Fruit fly (Drosophila melanogaster): ENCODE data around the gene C1GalTA.

C1GalTA gene

DNA sequence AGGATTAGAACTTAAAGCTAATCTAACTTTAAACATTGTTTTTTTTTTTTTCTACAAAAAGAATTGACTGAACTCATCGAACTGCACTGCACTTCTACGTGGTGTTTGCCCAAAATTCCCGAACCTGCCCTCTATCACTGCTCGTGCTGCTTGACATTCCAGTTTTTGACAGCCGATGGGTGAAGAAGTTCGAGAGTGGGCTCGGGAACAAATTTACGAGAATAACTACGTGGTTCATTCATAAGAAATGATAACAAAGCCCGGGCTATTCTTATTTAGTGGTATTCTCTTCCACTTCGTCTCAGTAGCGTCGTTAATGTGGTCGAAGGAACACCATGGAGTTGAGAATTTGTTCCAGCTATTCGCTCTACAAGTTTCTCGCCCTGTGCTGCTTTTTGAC is 16.2 kb upstream of the C1GalTA start, which contains the start of gene CG18088:
Gene CG18088, plus strand, starts transcription at position 301 of the 400 bp plus-strand sequence.
- TF ChIP-seq CG17801 (GFP tag; optimal IDR thresholded peaks at IDR 0.05; ENCODE audit: partially characterized antibody), result no peak

dm6 chr2L:8964657-8965056 is 13.6 kb upstream of the C1GalTA start, which contains the start of gene CG32984:
CG32984 (plus strand) TSS chr2L:8964957.
- no peak for TF ChIP-seq CG17801 (GFP tag; optimal IDR thresholded peaks at IDR 0.05; ENCODE audit: partially characterized antibody)

- TF ChIP-seq CG17801 (GFP tag; optimal IDR thresholded peaks at IDR 0.05; ENCODE audit: partially characterized antibody), result no peak
Measured at dm6 chr2L:8962254-8962653, 11.2 kb upstream of the C1GalTA start, which contains the start of the genes CG9525 and CG32985. CG9525 (minus strand) TSS chr2L:8962354. CG32985 (plus strand) TSS chr2L:8962533.

DNA sequence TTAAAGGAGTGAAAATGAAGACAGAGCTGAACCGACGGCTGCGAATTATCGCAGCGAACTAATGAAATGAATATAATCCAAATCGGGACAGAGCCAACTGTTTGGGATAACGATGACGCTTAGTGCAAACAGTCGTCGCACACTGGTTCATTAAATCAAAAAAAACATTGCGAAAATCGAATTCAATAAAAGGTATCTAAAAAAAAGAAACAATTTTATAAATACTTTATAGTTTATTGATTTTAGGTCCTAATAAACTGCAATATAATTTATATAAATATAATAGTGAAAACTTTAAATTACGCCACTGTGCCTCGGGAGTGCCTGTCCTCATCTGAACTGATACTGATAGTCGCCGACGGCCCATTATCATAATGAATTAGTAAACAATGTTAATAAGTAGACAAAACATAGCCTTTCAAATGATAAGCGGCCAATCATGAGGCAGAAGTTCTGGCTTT is 8.0 kb upstream of the C1GalTA start, which contains the start of gene CG31886:
Gene CG31886, minus strand, starts transcription at position 51 of the 461 bp plus-strand sequence.
- no peak for TF ChIP-seq CG17801 (GFP tag; optimal IDR thresholded peaks at IDR 0.05; ENCODE audit: partially characterized antibody)

DNA sequence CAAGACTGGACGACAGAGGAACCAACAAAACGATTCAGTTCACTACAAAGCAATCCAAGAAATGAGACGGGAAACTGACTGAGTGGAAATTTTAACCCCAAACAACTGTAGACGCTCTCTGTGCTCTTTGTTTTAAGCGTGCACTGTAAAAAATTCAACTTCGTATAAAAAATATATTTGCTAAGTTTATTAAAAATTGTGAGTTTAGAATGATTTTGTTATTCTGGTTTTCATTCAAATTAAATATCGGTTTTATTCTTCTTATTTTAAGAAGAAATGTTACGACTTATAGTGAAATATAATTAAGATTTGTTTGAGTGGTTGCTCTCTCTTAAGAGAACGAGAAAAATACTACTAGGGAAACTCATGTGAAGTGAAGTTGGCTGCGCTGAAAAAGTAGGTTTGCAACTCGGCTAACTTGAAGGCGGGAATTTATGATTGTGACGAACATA is 7.1 kb upstream of the C1GalTA start:
- TF ChIP-seq CG17801 (GFP tag; optimal IDR thresholded peaks at IDR 0.05; ENCODE audit: partially characterized antibody), result peak; percentile 84

dm6 chr2L:8957152-8957551 is 6.1 kb upstream of the C1GalTA start:
- no peak for TF ChIP-seq CG17801 (GFP tag; optimal IDR thresholded peaks at IDR 0.05; ENCODE audit: partially characterized antibody)

DNA sequence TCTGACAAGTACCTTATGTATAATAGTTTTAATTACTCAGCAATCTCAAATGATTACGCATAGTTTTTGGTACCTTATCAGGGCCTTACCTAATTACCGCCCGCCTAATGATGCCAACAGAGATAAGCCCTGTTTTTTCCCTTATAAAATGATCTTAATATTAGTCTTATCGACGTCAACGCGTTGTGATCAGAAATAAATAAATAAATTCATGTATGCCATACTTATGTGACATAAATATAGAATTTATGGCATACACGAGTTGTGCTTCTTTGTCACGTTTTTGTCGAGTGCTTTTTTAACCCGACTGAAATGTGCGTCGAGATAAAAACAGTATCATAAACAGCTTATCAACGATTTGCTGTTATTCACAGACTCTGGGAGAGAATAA is 5.3 kb upstream of the C1GalTA start:
- no peak for TF ChIP-seq CG17801 (GFP tag; optimal IDR thresholded peaks at IDR 0.05; ENCODE audit: partially characterized antibody)

dm6 chr2L:8955597-8956335 is 4.8 kb upstream of the C1GalTA start:
- TF ChIP-seq CG17801 (GFP tag; optimal IDR thresholded peaks at IDR 0.05; ENCODE audit: partially characterized antibody), result no peak

DNA sequence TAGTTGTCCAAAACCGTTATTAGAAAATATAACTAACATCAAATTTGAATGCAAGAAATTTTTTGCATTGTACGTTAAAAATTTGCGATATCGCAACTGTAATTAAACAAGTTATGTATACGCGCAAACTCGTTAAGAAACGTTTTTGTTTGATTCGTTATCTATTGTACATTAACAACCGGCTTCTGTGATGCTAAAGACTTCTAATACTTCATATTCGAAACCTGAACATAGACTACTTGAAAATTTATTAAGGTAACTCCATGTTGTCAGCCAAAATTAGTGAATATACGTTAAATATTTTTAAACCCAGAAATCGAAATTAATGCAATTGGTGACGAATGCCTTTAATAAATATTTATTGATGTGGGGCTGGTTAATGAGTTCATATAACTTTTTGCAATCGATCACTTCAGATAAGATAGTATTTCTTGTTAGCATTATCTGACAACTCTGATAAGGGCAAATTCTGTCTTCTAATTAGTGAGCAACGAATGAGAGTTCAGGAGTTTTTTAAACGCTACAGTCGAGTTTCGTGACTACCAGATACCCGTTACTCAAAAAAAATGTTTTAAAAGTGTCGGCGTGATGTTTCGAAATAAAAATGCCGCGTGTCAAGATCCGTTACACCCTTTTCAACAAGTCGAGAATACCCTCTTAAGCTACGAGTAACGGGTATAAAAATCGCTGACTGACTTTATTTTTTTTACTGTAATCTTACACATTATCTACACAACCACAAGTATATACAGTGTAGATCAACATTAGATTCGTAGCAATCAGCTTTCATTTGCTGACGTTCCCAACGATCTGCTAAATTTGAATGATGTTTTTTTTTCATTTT is 1.4 kb upstream of the C1GalTA start:
- TF ChIP-seq CG17801 (GFP tag; optimal IDR thresholded peaks at IDR 0.05; ENCODE audit: partially characterized antibody), result no peak

dm6 chr2L:8949919-8950722 is 895 bp downstream of the C1GalTA start:
- no peak for TF ChIP-seq CG17801 (GFP tag; optimal IDR thresholded peaks at IDR 0.05; ENCODE audit: partially characterized antibody)

- TF ChIP-seq CG17801 (GFP tag; optimal IDR thresholded peaks at IDR 0.05; ENCODE audit: partially characterized antibody), result no peak
Measured at dm6 chr2L:8948650-8949049, 2.4 kb downstream of the C1GalTA start.

- TF ChIP-seq CG17801 (GFP tag; optimal IDR thresholded peaks at IDR 0.05; ENCODE audit: partially characterized antibody), result peak; percentile 28
Measured at dm6 chr2L:8947989-8948388, 3.0 kb downstream of the C1GalTA start.

DNA sequence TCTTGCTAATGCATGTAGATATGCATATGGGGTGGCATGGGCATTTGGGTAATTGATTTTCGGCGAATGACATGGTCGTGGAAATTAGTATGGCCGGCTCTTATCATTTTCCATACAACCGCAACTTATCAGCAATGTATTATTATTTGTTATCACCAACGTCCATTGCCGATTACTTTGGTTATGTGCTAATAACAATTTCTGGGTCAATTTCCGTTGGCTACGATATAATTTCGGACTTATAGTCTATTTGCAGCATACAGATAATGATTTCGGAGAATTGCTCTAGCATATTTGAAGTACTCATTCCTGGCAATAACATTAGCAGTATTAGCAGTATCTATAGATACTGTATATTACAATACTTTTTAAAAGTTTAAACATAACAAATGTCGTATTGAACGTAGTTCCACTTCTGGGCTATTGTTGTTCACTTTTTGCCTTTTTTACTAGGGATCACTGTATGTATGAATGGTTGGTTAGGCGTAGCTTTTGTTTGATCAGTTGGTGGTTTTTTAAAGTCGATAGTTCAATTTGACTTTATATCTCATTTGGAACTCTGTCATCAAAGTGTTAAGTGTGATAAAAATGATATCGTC is 4.2 kb downstream of the C1GalTA start, which contains the start of gene CG46397:
Gene CG46397, plus strand, starts transcription at position 549 of the 599 bp plus-strand sequence.
- no peak for TF ChIP-seq CG17801 (GFP tag; optimal IDR thresholded peaks at IDR 0.05; ENCODE audit: partially characterized antibody)

DNA sequence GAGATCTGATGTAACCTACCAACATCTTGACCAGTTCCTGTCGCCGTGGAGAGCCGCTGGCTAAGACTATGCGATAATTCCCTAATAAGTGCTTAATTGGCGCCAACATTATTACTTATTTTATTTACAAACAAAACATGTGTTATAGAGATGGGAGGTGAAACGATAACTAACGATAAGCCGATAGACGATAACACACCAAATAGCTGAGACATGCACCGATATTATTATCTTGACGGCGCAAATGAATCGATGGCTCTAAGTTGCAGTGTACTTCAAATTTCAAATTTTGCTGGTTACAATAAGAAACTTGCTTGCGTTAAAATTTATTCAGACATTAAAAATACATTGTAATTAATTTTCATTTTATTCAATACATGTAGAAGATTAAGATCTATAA is 7.9 kb downstream of the C1GalTA start, which contains the start of gene CG9515:
Gene CG9515, minus strand, starts transcription at position 148 of the 400 bp plus-strand sequence.
- TF ChIP-seq CG17801 (GFP tag; optimal IDR thresholded peaks at IDR 0.05; ENCODE audit: partially characterized antibody), result peak; percentile 38

Data from ovary, adult (tissue).